Worm (Caenorhabditis elegans) whole organism, L2 larva: Measurements from ENCODE around the gene piit-1.

Source experiments
- fos-1 ChIP-seq: fragments of 150-350 bp; optimal IDR thresholded peaks from 2 replicates; lab custom pipeline; 2014; ENCODE audit warnings: missing biosample characterization, missing genetic modification characterization
- lsy-2 ChIP-seq, 2 experiments: fragments of 150-350 bp in 1 of 2; sonication (generic microtip) in 1 of 2; optimal IDR thresholded peaks; 2 replicates each; lab custom pipeline; 2014 to 2017; ENCODE audit warnings: missing biosample characterization in 2 of 2, missing genetic modification characterization in 2 of 2
- mdl-1 ChIP-seq, 2 experiments: fragments of 150-350 bp in 1 of 2; sonication (generic microtip) in 1 of 2; optimal IDR thresholded peaks; 2 replicates each; lab custom pipeline; 2017; ENCODE audit warnings: missing biosample characterization in 2 of 2, missing genetic modification characterization in 2 of 2
- nhr-11 ChIP-seq: fragments of 150-350 bp; optimal IDR thresholded peaks from 2 replicates; lab custom pipeline; 2014; ENCODE audit warnings: missing biosample characterization, missing genetic modification characterization
- nhr-77 ChIP-seq: fragments of 150-350 bp; optimal IDR thresholded peaks from 2 replicates; lab custom pipeline; 2014; ENCODE audit warnings: missing biosample characterization, missing genetic modification characterization
- skn-1 ChIP-seq: sonication (generic microtip); optimal IDR thresholded peaks from 2 replicates; lab custom pipeline; 2017; ENCODE audit warnings: missing biosample characterization, missing genetic modification characterization
- snpc-4 ChIP-seq: fragments of 150-350 bp; optimal IDR thresholded peaks from 2 replicates; lab custom pipeline; 2014; ENCODE audit warnings: missing biosample characterization, missing genetic modification characterization
- unc-55 ChIP-seq: fragments of 150-350 bp; sonication (generic microtip); optimal IDR thresholded peaks from 3 replicates; lab custom pipeline; 2014; ENCODE audit warnings: missing biosample characterization, missing genetic modification reagents, missing genetic modification characterization
- unc-62 ChIP-seq: fragments of 150-350 bp; optimal IDR thresholded peaks from 2 replicates; lab custom pipeline; 2014; ENCODE audit warnings: missing biosample characterization, missing genetic modification reagents, missing genetic modification characterization
- ztf-11 ChIP-seq: sonication (generic microtip); optimal IDR thresholded peaks from 2 replicates; lab custom pipeline; 2017; ENCODE audit warnings: missing biosample characterization, missing genetic modification characterization

DNA sequence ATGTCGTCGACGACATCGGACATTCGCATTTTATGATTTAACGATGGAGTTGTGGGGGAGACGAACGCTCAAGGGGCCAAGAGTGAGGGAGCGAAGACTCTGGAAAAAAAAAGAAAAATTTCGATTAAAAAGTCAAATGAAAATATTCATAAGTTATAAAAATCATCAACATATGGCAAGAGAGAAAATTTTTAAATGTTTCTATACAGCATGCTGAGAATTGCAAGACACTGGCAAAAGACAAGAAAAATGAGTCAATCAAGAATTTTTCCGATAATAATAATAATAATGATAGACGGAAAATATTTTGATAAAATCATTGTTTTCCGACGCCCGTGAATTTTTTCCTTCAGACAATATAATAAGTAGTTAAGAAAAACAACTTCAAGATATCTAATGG lies 27.2 kb upstream of the piit-1 start, which contains the start of gene sipa-1:
- no peak for TF ChIP-seq unc-55 (GFP tag; lab: Kevin White, UChicago)
- no peak for TF ChIP-seq mdl-1 (tag; optimal IDR thresholded peaks at IDR 0.05; lab: Kevin White, UChicago)
- no peak for TF ChIP-seq nhr-77 (tag; lab: Kevin White, UChicago)
- no peak for TF ChIP-seq snpc-4 (tag; lab: Kevin White, UChicago)
- no peak for TF ChIP-seq fos-1 (tag; lab: Kevin White, UChicago)
- TF ChIP-seq skn-1 (tag; lab: Kevin White, UChicago), result no peak
- no peak for TF ChIP-seq lsy-2 (tag; optimal IDR thresholded peaks at IDR 0.05; lab: Kevin White, UChicago)
- TF ChIP-seq unc-62, result no peak
- no peak for TF ChIP-seq ztf-11 (tag; lab: Kevin White, UChicago)
- TF ChIP-seq nhr-11 (tag; lab: Kevin White, UChicago), result no peak
